Worm (Caenorhabditis elegans) whole organism, L4/young adult: Measurements from ENCODE around the gene fbxb-99.
"Not testable (repeated sequence)": the region's sequence is repeated elsewhere in the genome, so short reads cannot be mapped to it uniquely, and the experiment has no call there.

Source experiments
- W03F9.2 ChIP-seq: fragments of 150-350 bp; optimal IDR thresholded peaks from 2 replicates; lab custom pipeline; 2014; ENCODE audit warnings: missing biosample characterization, missing genetic modification characterization
- dao-5 ChIP-seq: sonication (generic microtip); optimal IDR thresholded peaks from 2 replicates; lab custom pipeline; 2016; ENCODE audit warnings: missing genotype, missing genetic modification characterization, moderate library complexity, missing compliant biosample characterization
- him-1 ChIP-seq: sonication (generic microtip); optimal IDR thresholded peaks from 2 replicates; lab custom pipeline; 2016; ENCODE audit warnings: missing genotype, missing genetic modification reagents, missing genetic modification characterization, missing compliant biosample characterization

Gene fbxb-99

DNA sequence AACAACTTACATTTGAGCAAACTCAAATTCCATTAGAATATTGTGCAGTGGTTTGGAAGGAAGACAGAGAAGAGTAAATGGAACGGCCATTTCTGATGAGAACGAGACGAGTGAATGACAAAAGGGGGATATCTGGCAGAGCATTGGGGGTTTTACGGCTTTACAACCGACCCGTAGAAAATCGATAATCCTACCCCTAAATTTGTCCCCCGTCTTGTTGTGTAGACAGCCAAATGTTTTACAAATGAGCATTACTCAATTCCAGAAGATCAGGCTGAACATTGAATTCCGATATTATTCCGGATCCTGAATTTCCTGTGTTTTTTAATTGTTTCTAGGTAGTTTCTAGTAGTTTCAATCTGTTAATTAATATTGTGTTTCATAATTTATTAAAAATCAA, at the start of gene fbxb-99:
TSS of gene fbxb-99 (minus strand) at position 101 of the 400 bp plus-strand sequence.
- TF ChIP-seq W03F9.2 (tag; lab: Kevin White, UChicago) (no peak), dao-5 (tag; lab: Kevin White, UChicago) (no peak), him-1 (tag; lab: Kevin White, UChicago) (no peak)

DNA sequence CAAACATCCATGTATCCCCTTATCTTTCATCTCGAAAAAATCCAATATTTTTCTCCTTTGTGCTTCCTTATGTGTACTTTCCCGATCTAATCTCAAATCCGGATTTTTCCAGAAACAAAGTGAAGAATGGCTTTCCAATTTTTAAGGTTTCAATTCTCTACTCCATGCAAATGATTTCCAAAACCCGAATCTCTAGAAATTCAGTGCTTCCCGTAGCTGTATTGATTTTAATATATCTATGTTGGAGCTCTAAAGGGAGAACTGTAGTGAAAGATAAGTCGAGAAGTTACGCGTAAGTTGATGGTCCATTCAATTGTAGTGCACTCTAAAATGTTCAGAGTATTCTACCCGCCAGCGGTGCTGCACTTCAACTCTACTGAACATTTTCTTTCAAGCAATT, 46.3 kb upstream of the fbxb-99 start, which contains the start of gene C17A2.4:
TSS of gene C17A2.4 (plus strand) at position 301 of the 400 bp plus-strand sequence.
- no peak for TF ChIP-seq W03F9.2 (tag; lab: Kevin White, UChicago)
- no peak for TF ChIP-seq him-1 (tag; lab: Kevin White, UChicago)
- no peak for TF ChIP-seq dao-5 (tag; lab: Kevin White, UChicago)

DNA sequence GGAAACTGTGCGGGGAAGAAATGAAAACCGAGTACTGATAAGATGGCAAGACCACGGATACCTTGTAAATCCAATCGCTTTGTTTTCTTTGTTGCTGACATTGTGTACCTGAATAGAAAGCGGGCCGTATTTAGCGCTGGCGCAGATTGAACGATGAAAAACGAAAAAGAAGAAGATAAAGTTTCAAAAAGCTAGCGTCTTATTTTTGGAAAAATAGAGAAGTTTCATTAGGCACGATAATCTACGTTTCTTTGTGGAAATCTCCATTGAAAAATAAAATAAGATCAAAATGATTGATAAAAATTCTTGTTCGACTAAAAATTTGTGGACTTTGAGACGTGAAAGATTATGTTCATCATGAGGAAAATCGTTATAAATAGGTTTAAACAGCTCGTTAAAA, 42.7 kb upstream of the fbxb-99 start, which contains the start of gene oac-4:
TSS of gene oac-4 (minus strand) at position 101 of the 400 bp plus-strand sequence.
- TF ChIP-seq him-1 (tag; lab: Kevin White, UChicago) (no peak), dao-5 (tag; lab: Kevin White, UChicago) (no peak), W03F9.2 (tag; lab: Kevin White, UChicago) (no peak)

DNA sequence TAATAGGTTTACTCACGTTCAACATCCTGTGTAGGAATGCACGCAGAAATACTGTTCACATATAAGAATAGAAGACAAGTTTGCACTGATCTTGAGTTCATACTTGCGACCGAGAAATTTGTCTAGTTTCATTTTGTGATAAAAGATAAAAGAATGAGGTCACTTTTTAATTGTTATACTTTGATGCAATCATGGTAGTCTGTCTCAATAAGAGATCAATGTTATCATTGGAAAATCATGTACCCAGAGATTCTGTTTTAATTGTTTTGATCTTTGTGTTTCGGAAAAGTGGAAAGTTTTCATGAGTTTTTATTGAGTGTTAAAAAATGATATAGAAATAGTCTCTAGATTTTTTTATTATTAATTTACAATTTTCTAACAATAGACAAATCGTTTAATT, 39.1 kb upstream of the fbxb-99 start, which contains the start of gene F54D10.9:
TSS of gene F54D10.9 (minus strand) at position 101 of the 400 bp plus-strand sequence.
- TF ChIP-seq him-1 (tag; lab: Kevin White, UChicago) (no peak), dao-5 (tag; lab: Kevin White, UChicago) (no peak), W03F9.2 (tag; lab: Kevin White, UChicago) (no peak)

DNA sequence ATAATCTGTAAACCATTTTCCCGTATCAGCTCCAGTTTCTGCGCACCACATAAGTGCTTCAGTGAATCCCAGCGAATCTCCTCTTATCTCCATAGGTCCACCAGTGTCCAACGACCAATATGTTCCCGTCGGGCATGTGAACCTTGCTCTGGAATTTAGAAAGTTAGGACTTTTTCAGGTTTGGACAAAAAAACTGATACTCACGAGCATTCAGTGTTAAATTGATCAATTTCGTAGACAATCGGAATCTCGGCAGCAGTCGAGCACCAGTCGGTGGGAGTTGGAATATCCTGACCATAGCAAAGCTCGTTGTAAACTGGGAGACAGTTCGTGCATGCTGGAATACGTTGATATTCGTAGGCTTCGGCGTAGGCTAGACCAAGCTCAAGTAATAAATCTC, 36.4 kb upstream of the fbxb-99 start:
- TF ChIP-seq dao-5 (tag; lab: Kevin White, UChicago) (no peak), W03F9.2 (tag; lab: Kevin White, UChicago) (no peak), him-1 (tag; lab: Kevin White, UChicago) (no peak)

DNA sequence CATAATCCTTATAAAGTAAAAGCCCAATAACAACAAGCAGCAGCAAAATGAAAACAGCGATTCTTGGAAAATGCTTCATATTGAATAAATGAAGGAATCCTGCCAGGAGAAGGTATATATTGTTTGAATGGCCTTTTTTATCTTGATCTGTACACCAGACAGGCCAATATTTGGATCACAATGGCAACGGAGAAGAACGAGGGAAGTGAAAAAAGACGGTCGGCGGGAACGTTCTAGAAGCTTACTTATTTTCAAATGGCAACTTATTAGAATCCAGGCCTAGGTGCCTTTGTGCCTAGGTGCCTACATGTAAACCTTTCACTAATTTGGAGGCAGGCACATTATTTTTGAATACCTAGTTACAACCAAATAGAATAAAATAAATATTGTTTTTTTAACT, 34.6 kb upstream of the fbxb-99 start, which contains the start of gene F54D10.8:
TSS of gene F54D10.8 (minus strand) at position 101 of the 400 bp plus-strand sequence.
- TF ChIP-seq W03F9.2 (tag; lab: Kevin White, UChicago) (no peak), him-1 (tag; lab: Kevin White, UChicago) (no peak), dao-5 (tag; lab: Kevin White, UChicago) (no peak)

DNA sequence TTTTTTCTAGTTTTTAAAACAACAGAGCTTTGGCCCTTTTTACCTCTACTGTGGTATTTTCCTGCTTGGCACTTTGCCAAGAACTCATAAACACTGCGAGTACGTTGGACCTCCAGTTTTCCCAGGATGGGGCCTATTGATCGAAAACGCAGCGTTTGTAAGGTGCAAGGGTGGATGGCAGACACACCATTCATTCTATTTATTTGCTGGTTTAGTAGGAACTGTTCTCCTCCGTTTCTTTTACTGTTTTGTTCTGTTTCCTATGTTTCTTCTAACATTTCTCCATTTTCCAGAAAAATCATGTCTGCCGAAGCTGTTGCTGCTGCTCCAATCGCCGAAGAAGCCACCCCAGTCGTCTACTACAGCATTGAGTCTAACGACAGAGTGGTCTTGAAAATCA, 30.6 kb upstream of the fbxb-99 start, which contains the start of gene skr-15:
TSS of gene skr-15 (plus strand) at position 301 of the 400 bp plus-strand sequence.
- TF ChIP-seq him-1 (tag; lab: Kevin White, UChicago): no peak
- TF ChIP-seq W03F9.2 (tag; lab: Kevin White, UChicago): no peak
- no peak for TF ChIP-seq dao-5 (tag; lab: Kevin White, UChicago)

DNA sequence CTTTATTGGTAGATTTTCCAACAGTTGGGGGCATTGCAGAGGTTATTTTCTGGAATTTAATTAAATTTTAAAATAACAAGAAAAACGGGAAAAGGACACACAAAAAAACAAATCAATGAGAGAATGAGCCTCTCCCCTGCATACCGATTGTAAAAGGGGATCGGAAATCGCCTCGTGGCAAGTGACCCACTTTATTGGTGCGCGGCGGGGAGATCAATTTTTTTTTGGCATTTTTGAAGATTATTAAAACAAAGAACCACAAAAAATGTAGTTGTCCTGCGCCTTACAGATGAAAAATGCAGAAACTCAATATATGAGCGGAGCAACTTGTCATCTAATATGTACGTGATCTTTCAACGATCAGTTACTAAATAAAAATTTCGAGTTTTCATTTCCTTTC, 28.0 kb upstream of the fbxb-99 start, which contains the start of gene F54D10.7:
TSS of gene F54D10.7 (minus strand) at position 49 of the 400 bp plus-strand sequence.
- TF ChIP-seq dao-5 (tag; lab: Kevin White, UChicago) (no peak), W03F9.2 (tag; lab: Kevin White, UChicago) (no peak), him-1 (tag; lab: Kevin White, UChicago) (no peak)

DNA sequence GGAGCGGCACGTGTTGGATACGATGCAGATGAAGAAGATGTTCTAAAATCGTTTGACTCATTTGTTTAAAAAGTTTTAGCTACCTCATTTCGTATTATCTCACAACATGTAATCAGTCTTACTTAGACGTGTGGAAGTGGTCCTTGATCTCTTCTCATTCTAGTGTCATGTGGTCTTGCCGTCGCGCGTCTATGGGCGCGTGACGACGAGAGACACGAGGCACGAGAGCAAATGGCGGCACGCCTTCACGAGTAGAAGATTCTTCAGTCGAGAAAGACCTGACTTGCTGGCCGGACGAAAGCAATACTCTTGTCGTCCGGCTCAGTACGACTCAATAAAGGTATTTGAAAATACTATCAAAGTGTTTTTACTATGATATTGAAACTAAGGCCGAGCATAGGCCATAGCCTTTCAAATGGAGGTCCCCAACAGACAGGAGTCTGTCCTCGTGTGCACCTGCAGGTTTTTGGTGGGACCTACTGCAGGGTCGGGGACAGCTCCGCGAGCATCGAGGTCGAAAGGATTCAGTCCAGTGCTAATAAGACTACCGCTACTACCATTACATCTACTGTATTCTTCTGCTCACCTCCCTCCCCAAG, 23.1 kb upstream of the fbxb-99 start, which contains the start of gene fbxa-24:
TSS of gene fbxa-24 (plus strand) at position 276 of the 599 bp plus-strand sequence.
- not testable (repeated sequence) for TF ChIP-seq W03F9.2, dao-5, him-1 (tag; lab: Kevin White, UChicago)

DNA sequence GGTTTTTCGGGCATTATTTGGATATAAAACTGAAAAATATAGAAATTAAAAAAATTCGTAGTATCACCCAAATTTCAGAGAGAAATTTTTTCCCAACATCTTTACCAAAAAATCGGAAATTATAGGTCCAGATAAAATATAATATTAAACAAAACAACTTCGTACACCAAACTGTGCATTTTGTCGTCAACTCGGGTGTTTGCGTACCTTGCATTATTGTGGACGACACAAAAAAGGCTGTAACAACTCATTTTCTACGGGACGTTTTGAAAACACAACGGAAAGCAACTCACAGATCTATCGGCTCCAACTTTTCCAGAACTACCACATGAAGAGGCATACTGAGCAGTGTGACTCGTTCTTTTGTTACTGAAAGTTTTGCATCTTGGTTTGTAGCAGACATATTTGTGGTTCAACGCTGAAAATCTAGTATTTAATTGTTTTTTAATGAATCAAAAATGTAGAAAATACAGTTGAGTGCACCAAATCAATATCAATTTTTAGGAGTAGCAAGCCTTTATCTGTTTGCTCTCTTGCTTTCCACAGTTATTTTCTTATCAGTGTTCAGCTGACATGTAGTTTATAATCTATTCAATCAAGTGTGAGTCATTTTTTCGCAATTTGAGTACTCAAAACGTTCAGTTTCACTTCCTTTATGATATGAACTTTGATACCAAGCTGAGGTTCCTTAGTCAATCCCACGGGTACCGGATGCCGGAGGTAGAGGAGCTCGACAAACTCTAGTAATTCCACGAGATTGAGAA, 22.4 kb upstream of the fbxb-99 start:
- TF ChIP-seq dao-5 (tag; lab: Kevin White, UChicago): no peak
- TF ChIP-seq W03F9.2 (tag; lab: Kevin White, UChicago): no peak
- TF ChIP-seq him-1 (tag; lab: Kevin White, UChicago): no peak

DNA sequence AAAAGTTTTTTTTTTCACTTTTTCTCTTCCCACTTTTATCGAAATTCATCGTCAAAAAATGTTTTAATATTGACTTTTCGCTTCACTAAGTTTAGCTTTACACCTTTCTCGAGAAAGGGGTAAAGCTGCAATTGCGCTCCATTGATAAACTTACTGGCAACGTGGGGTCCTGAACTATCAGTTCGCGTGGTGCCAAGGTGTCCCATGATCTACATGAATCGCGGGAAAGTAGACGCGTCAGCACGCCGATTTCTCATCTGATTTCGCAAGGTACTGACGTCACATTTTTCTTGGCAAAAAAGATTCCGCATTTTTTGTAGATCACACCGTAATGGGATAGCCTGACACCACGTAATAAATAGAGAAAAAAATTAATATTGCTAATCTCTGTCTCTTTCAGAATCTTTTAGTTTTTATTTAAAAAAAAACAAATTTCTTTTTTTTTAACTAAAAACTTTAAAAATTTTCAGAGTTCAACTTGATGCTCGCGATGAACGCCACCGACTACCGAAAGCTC, 18.6 kb upstream of the fbxb-99 start, which contains the start of gene lido-15:
TSS of gene lido-15 (plus strand) at position 467 of the 517 bp plus-strand sequence.
- TF ChIP-seq W03F9.2 (tag; lab: Kevin White, UChicago) (no peak), him-1 (tag; lab: Kevin White, UChicago) (no peak), dao-5 (tag; lab: Kevin White, UChicago) (no peak)

DNA sequence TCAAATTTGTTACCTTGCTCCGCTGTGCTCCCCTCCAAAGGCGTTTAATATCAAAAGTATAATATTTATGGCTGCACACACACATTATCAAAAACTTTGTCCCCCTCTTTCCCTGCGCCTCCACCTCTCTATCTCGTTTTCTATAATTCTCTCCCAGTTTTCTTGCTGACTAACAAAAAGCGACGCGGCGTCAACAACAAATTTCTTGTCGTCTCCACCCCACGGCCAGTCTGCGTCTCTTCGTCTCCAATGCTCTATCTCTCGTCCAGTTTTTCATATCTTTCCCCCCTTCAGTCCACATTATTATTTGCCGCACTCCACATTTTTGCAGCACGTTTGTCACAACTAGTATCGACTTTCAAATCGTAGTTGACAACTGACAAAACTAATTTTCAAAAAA, 17.3 kb upstream of the fbxb-99 start:
- TF ChIP-seq W03F9.2 (tag; lab: Kevin White, UChicago) (no peak), him-1 (tag; lab: Kevin White, UChicago) (no peak), dao-5 (tag; lab: Kevin White, UChicago) (no peak)

DNA sequence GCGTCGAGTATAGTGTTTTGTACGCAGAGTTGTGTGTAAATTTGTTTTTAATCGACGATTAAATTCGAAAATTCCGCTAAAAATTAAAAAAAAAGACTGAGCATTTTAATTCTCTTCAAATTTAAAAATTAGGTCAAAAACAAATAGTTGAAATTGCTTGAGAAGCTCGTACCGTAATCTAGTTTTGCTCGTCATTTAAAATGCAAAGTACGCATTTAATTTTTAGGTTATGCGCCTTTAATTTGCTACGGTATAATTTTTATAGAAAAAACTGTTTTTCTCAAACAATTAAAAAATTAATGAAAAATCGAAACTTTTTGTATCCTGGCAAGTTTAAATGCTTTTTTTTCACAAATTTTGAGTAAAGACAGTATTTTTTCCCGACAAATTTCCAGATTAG, 15.4 kb upstream of the fbxb-99 start:
- TF ChIP-seq W03F9.2 (tag; lab: Kevin White, UChicago): no peak
- no peak for TF ChIP-seq dao-5 (tag; lab: Kevin White, UChicago)
- TF ChIP-seq him-1 (tag; lab: Kevin White, UChicago): no peak
